Worm (Caenorhabditis elegans) whole organism, L2 larva: ENCODE measurements around the gene cdh-12.

ENCODE experiments used
- lin-11 ChIP-seq: fragments of 150-350 bp; sonication (generic microtip); optimal IDR thresholded peaks from 2 replicates; lab custom pipeline; 2014; ENCODE audit warnings: missing biosample characterization, missing genetic modification characterization, inconsistent platforms, mixed read lengths
- lin-13 ChIP-seq: fragments of 150-350 bp; optimal IDR thresholded peaks from 2 replicates; lab custom pipeline; 2014; ENCODE audit warnings: missing biosample characterization, missing genetic modification reagents, missing genetic modification characterization
- nhr-237 ChIP-seq: fragments of 150-350 bp; optimal IDR thresholded peaks from 2 replicates; lab custom pipeline; 2014; ENCODE audit warnings: missing biosample characterization, missing genetic modification characterization
- nhr-6 ChIP-seq: fragments of 150-350 bp; optimal IDR thresholded peaks from 2 replicates; lab custom pipeline; 2014; ENCODE audit warnings: missing biosample characterization, missing genetic modification characterization
- nhr-77 ChIP-seq: fragments of 150-350 bp; optimal IDR thresholded peaks from 2 replicates; lab custom pipeline; 2014; ENCODE audit warnings: missing biosample characterization, missing genetic modification characterization
- skn-1 ChIP-seq: sonication (generic microtip); optimal IDR thresholded peaks from 2 replicates; lab custom pipeline; 2017; ENCODE audit warnings: missing biosample characterization, missing genetic modification characterization
- snpc-4 ChIP-seq: fragments of 150-350 bp; optimal IDR thresholded peaks from 2 replicates; lab custom pipeline; 2014; ENCODE audit warnings: missing biosample characterization, missing genetic modification characterization
- ztf-1 ChIP-seq: fragments of 200-800 bp; sonication (Bioruptor generic); conservative IDR thresholded peaks from 2 replicates; pipeline ENCODE4 v1.3.6; 2022; ENCODE audit warnings: missing genetic modification characterization, missing compliant biosample characterization
- ztf-11 ChIP-seq: sonication (generic microtip); optimal IDR thresholded peaks from 2 replicates; lab custom pipeline; 2017; ENCODE audit warnings: missing biosample characterization, missing genetic modification characterization

- TF ChIP-seq ztf-1 (GFP tag; lab: Robert Waterston, UW) = no peak
- no peak for TF ChIP-seq nhr-6 (tag; lab: Kevin White, UChicago)
- no peak for TF ChIP-seq ztf-11 (tag; lab: Kevin White, UChicago)
- no peak for TF ChIP-seq snpc-4 (tag; lab: Kevin White, UChicago)
- no peak for TF ChIP-seq skn-1
- no peak for TF ChIP-seq nhr-237 (tag; lab: Kevin White, UChicago)
- TF ChIP-seq nhr-77 = no peak
- no peak for TF ChIP-seq lin-11 (tag; lab: Kevin White, UChicago)
- no peak for TF ChIP-seq lin-13
Measured at ce11 chrIII:1225116-1225515, 73.3 kb downstream of the cdh-12 start.
